Fruit fly (Drosophila melanogaster): ENCODE data around the gene CG4928.

Gene CG4928

dm6 chrX:16912965-16913755 is at the start of gene CG4928 (continued):
- TF ChIP-seq CG7372 (GFP tag; IDR thresholded peaks at IDR 0.05) (no peak), CG8924 (tag; optimal IDR thresholded peaks at IDR 0.05) (no peak), grn (GFP tag; optimal IDR thresholded peaks at IDR 0.05) (peak; percentile 45), CG1603 (tag; optimal IDR thresholded peaks at IDR 0.05) (no peak), CG12769 (tag; optimal IDR thresholded peaks at IDR 0.05) (peak; percentile 46), eyg (GFP tag; optimal IDR thresholded peaks at IDR 0.05) (no peak), corto (GFP tag; optimal IDR thresholded peaks at IDR 0.05) (no peak), hkb (optimal IDR thresholded peaks at IDR 0.05) (no peak), hkb (GFP tag; IDR thresholded peaks at IDR 0.05) (no peak)

- no peak for TF ChIP-seq Hmx (GFP tag; optimal IDR thresholded peaks at IDR 0.05)
- TF ChIP-seq Antp (GFP tag; optimal IDR thresholded peaks at IDR 0.05): peak; percentile 5
- peak; percentile 5 for TF ChIP-seq salm (tag; optimal IDR thresholded peaks at IDR 0.05)
- TF ChIP-seq CG3065 (GFP tag; optimal IDR thresholded peaks at IDR 0.05): no peak
- TF ChIP-seq CG10654 (GFP tag; optimal IDR thresholded peaks at IDR 0.05): no peak
- no peak for TF ChIP-seq sim (GFP tag; IDR thresholded peaks at IDR 0.05)
- peak; percentile 59; the same call in 2 of the 3 replicates for TF ChIP-seq so (GFP tag; IDR thresholded peaks at IDR 0.05)
- TF ChIP-seq ap (GFP tag; IDR thresholded peaks at IDR 0.05): 0 out of 2 replicates have a peak, but pooled peaks have one; percentile 27
- TF ChIP-seq CG10431 (GFP tag; optimal IDR thresholded peaks at IDR 0.05): no peak
- TF ChIP-seq CG6791 (GFP tag; IDR thresholded peaks at IDR 0.05; ENCODE audit: partially characterized antibody): no peak
- no peak for TF ChIP-seq Bgb (GFP tag; IDR thresholded peaks at IDR 0.05; ENCODE audit: partially characterized antibody)
- TF ChIP-seq hkb (optimal IDR thresholded peaks at IDR 0.05): no peak
- TF ChIP-seq hkb (GFP tag; IDR thresholded peaks at IDR 0.05): no peak
- 0 out of 3 replicates have a peak, but pooled peaks have one; percentile 16 for TF ChIP-seq ase (GFP tag; IDR thresholded peaks at IDR 0.05)
- TF ChIP-seq CG10366 (GFP tag; IDR thresholded peaks at IDR 0.05): peak; percentile 62
- TF ChIP-seq Oaz (GFP tag; IDR thresholded peaks at IDR 0.05): no peak
- TF ChIP-seq CG9609 (GFP tag; optimal IDR thresholded peaks at IDR 0.05): no peak
- TF ChIP-seq Sox100B (GFP tag; optimal IDR thresholded peaks at IDR 0.05): peak; percentile 17
- TF ChIP-seq nmo (GFP tag; optimal IDR thresholded peaks at IDR 0.05): peak; percentile 29
- no peak for TF ChIP-seq sqz (GFP tag; optimal IDR thresholded peaks at IDR 0.05)
- no peak for TF ChIP-seq sens-2 (GFP tag; IDR thresholded peaks at IDR 0.05)
- TF ChIP-seq sob (GFP tag; IDR thresholded peaks at IDR 0.05): no peak
- TF ChIP-seq tup (GFP tag; optimal IDR thresholded peaks at IDR 0.05): no peak
- TF ChIP-seq CG17328 (GFP tag; IDR thresholded peaks at IDR 0.05): 0 out of 2 replicates have a peak, but pooled peaks have one; percentile 17
- TF ChIP-seq pros (GFP tag; optimal IDR thresholded peaks at IDR 0.05): no peak
- TF ChIP-seq row (GFP tag; IDR thresholded peaks at IDR 0.05): peak; percentile 57
- TF ChIP-seq en (GFP tag; optimal IDR thresholded peaks at IDR 0.05): no peak
- TF ChIP-seq NfI (GFP tag; optimal IDR thresholded peaks at IDR 0.05): no peak
- no peak for TF ChIP-seq PHDP (tag; optimal IDR thresholded peaks at IDR 0.05)
- peak; percentile 14 for TF ChIP-seq pnt (GFP tag; optimal IDR thresholded peaks at IDR 0.05)
- TF ChIP-seq CG7556 (GFP tag; optimal IDR thresholded peaks at IDR 0.05): no peak
- no peak for TF ChIP-seq mld (GFP tag; IDR thresholded peaks at IDR 0.05; ENCODE audit: partially characterized antibody)
- TF ChIP-seq CG14441 (GFP tag; IDR thresholded peaks at IDR 0.05): peak; percentile 53
- TF ChIP-seq CG8924 (tag; optimal IDR thresholded peaks at IDR 0.05): peak; percentile 14
- no peak for TF ChIP-seq CG14667 (GFP tag; IDR thresholded peaks at IDR 0.05)
- no peak for TF ChIP-seq YL-1 (GFP tag; optimal IDR thresholded peaks at IDR 0.05)
- no peak for TF ChIP-seq CG10267 (tag; optimal IDR thresholded peaks at IDR 0.05)
- no peak for TF ChIP-seq Bdp1 (GFP tag; optimal IDR thresholded peaks at IDR 0.05)
- no peak for TF ChIP-seq CG7928 (GFP tag; optimal IDR thresholded peaks at IDR 0.05)
- TF ChIP-seq sens (GFP tag): peak; percentile 51
- peak; percentile 20; the same call in 1 of the 2 replicates for TF ChIP-seq Ada2b (GFP tag; IDR thresholded peaks at IDR 0.05)
- TF ChIP-seq CG3995 (GFP tag; optimal IDR thresholded peaks at IDR 0.05): no peak
Measured at dm6 chrX:16867622-16868021, 45.4 kb upstream of the CG4928 start.
